Worm (Caenorhabditis elegans) whole organism, late embryonic: ENCODE results near the gene C07A12.18.

Source experiments
- K02D7.2 ChIP-seq: sonication (generic microtip); optimal IDR thresholded peaks from 2 replicates; lab custom pipeline; 2017; ENCODE audit warnings: mild to moderate bottlenecking, missing genetic modification characterization, missing compliant biosample characterization
- Y22D7AL.16 ChIP-seq: sonication (generic microtip); optimal IDR thresholded peaks from 2 replicates; lab custom pipeline; 2016; ENCODE audit warnings: missing genetic modification characterization, missing compliant biosample characterization
- ama-1 ChIP-seq: fragments of 150-350 bp; optimal IDR thresholded peaks from 2 replicates; lab custom pipeline; 2014
- ceh-18 ChIP-seq: sonication (generic microtip); optimal IDR thresholded peaks from 2 replicates; lab custom pipeline; 2016; ENCODE audit warnings: missing genetic modification characterization, missing compliant biosample characterization
- ceh-19 ChIP-seq: fragments of 200-800 bp; sonication (Bioruptor generic); optimal IDR thresholded peaks from 2 replicates; lab custom pipeline; 2018; ENCODE audit warnings: mild to moderate bottlenecking, missing genetic modification characterization, missing compliant biosample characterization
- ceh-2 ChIP-seq: sonication (generic microtip); optimal IDR thresholded peaks from 2 replicates; lab custom pipeline; 2016; ENCODE audit warnings: missing genotype, missing genetic modification characterization, missing compliant biosample characterization
- ceh-31 ChIP-seq: sonication (generic microtip); optimal IDR thresholded peaks from 2 replicates; lab custom pipeline; 2016; ENCODE audit warnings: missing genetic modification characterization, missing compliant biosample characterization
- ceh-34 ChIP-seq: sonication (generic microtip); optimal IDR thresholded peaks from 2 replicates; lab custom pipeline; 2016; ENCODE audit warnings: mild to moderate bottlenecking, missing genetic modification characterization, missing compliant biosample characterization
- ceh-45 ChIP-seq: fragments of 200-800 bp; sonication (Bioruptor generic); IDR thresholded peaks from 2 replicates; pipeline ENCODE4 v1.3.6; 2022; ENCODE audit warnings: missing genetic modification reagents, missing genetic modification characterization, missing compliant biosample characterization
- ceh-48 ChIP-seq: sonication (generic microtip); optimal IDR thresholded peaks from 2 replicates; lab custom pipeline; 2016; ENCODE audit warnings: missing genetic modification characterization, inconsistent platforms, missing compliant biosample characterization
- ceh-9 ChIP-seq: sonication (generic microtip); optimal IDR thresholded peaks from 2 replicates; lab custom pipeline; 2016; ENCODE audit warnings: mild to moderate bottlenecking, missing genetic modification characterization, inconsistent platforms, missing compliant biosample characterization
- dmd-4 ChIP-seq: sonication (generic microtip); optimal IDR thresholded peaks from 2 replicates; lab custom pipeline; 2016; ENCODE audit warnings: borderline replicate concordance, missing genetic modification characterization, missing compliant biosample characterization
- dve-1 ChIP-seq: sonication (generic microtip); optimal IDR thresholded peaks from 2 replicates; lab custom pipeline; 2017; ENCODE audit warnings: antibody characterized with exemption, mild to moderate bottlenecking, missing genetic modification characterization, missing compliant biosample characterization
- elt-2 ChIP-seq: sonication (generic microtip); optimal IDR thresholded peaks from 2 replicates; lab custom pipeline; 2016; ENCODE audit warnings: missing genetic modification reagents, missing genetic modification characterization, missing compliant biosample characterization
- elt-4 ChIP-seq: sonication (generic microtip); optimal IDR thresholded peaks from 2 replicates; lab custom pipeline; 2016; ENCODE audit warnings: missing genetic modification characterization, missing compliant biosample characterization
- fax-1 ChIP-seq: sonication (generic microtip); optimal IDR thresholded peaks from 2 replicates; lab custom pipeline; 2016; ENCODE audit warnings: missing genotype, missing genetic modification characterization, missing compliant biosample characterization
- fkh-6 ChIP-seq: sonication (generic microtip); optimal IDR thresholded peaks from 2 replicates; lab custom pipeline; 2016; ENCODE audit warnings: missing genetic modification characterization, missing compliant biosample characterization
- gmeb-2 ChIP-seq: sonication (generic microtip); optimal IDR thresholded peaks from 2 replicates; lab custom pipeline; 2016; ENCODE audit warnings: missing genetic modification characterization, inconsistent platforms, missing compliant biosample characterization
- hlh-30 ChIP-seq: sonication (generic microtip); optimal IDR thresholded peaks from 2 replicates; lab custom pipeline; 2017; ENCODE audit warnings: antibody characterized with exemption, missing genetic modification characterization, missing compliant biosample characterization; ENCODE audit not compliant: insufficient read depth
- hlh-6 ChIP-seq: sonication (generic microtip); optimal IDR thresholded peaks from 2 replicates; lab custom pipeline; 2016; ENCODE audit warnings: missing genotype, missing genetic modification characterization, missing compliant biosample characterization
- nfya-1 ChIP-seq: sonication (generic microtip); optimal IDR thresholded peaks from 2 replicates; lab custom pipeline; 2017; ENCODE audit warnings: missing genetic modification characterization, mild to moderate bottlenecking, missing compliant biosample characterization, antibody characterized with exemption, moderate library complexity
- nhr-11 ChIP-seq: fragments of 150-350 bp; optimal IDR thresholded peaks from 2 replicates; lab custom pipeline; 2014; ENCODE audit warnings: missing biosample characterization, missing genetic modification characterization
- npax-4 ChIP-seq: sonication (generic microtip); optimal IDR thresholded peaks from 2 replicates; lab custom pipeline; 2016; ENCODE audit warnings: missing genetic modification characterization, missing compliant biosample characterization
- pax-1 ChIP-seq: fragments of 150-350 bp; optimal IDR thresholded peaks from 2 replicates; lab custom pipeline; 2014; ENCODE audit warnings: missing biosample characterization, missing genetic modification characterization
- pha-4 ChIP-seq: fragments of 150-350 bp; optimal IDR thresholded peaks from 2 replicates; lab custom pipeline; 2018; ENCODE audit warnings: missing biosample characterization, missing genetic modification reagents, missing genetic modification characterization
- rnt-1 ChIP-seq: sonication (generic microtip); optimal IDR thresholded peaks from 2 replicates; lab custom pipeline; 2016; ENCODE audit warnings: missing genetic modification characterization, missing compliant biosample characterization
- syd-9 ChIP-seq: sonication (generic microtip); optimal IDR thresholded peaks from 2 replicates; lab custom pipeline; 2016; ENCODE audit warnings: mild to moderate bottlenecking, missing genetic modification characterization, moderate library complexity, missing compliant biosample characterization
- tbx-2 ChIP-seq: sonication (generic microtip); optimal IDR thresholded peaks from 2 replicates; lab custom pipeline; 2016; ENCODE audit warnings: missing genetic modification characterization, missing compliant biosample characterization
- tbx-7 ChIP-seq: sonication (generic microtip); optimal IDR thresholded peaks from 2 replicates; lab custom pipeline; 2016; ENCODE audit warnings: missing genotype, missing genetic modification characterization, missing compliant biosample characterization
- ttx-3 ChIP-seq: sonication (generic microtip); optimal IDR thresholded peaks from 2 replicates; lab custom pipeline; 2016; ENCODE audit warnings: missing genetic modification reagents, missing genetic modification characterization, missing compliant biosample characterization
- unc-55 ChIP-seq: sonication (generic microtip); optimal IDR thresholded peaks from 2 replicates; lab custom pipeline; 2017; ENCODE audit warnings: missing biosample characterization, missing genetic modification reagents, missing genetic modification characterization
- ztf-16 ChIP-seq: sonication (generic microtip); optimal IDR thresholded peaks from 2 replicates; lab custom pipeline; 2017; ENCODE audit warnings: missing genetic modification characterization, missing compliant biosample characterization

Gene C07A12.18

ce11 chrX:4548929-4549328 lies 774 bp downstream of the C07A12.18 start (continued):
- TF ChIP-seq hlh-6: no peak
- no peak for TF ChIP-seq syd-9 (tag; lab: Kevin White, UChicago)

DNA sequence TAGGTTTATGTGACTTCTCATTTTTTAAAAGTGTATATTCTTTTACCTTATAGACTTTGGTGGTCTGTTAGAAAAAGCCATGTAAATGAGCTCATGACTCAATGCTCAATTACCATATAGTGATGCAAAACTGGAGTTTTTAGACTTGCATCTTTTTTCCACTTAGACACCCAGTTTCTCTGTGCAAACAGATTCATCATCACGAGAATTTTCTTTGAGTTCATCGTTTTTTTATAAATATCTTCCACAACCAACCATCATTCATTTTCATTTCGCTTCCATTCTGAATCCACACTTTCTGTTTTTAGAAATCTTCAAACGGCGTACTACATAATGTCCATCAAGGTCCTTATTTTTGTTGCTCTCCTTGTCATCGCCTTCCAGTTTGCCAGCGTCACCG lies 5.2 kb downstream of the C07A12.18 start, which contains the start of gene C07A12.2:
Gene C07A12.2, plus strand, starts transcription at position 301 of the 400 bp plus-strand sequence.
- TF ChIP-seq pha-4 (tag; lab: Kevin White, UChicago) (no peak), nfya-1 (tag; lab: Kevin White, UChicago) (no peak), ceh-48 (tag; lab: Kevin White, UChicago) (no peak), fkh-6 (tag; lab: Kevin White, UChicago) (no peak), gmeb-2 (tag; lab: Kevin White, UChicago) (no peak), pax-1 (tag; lab: Kevin White, UChicago) (no peak), ceh-18 (tag; lab: Kevin White, UChicago) (no peak), ama-1 (no peak), K02D7.2 (tag; lab: Kevin White, UChicago) (no peak), ceh-9 (tag; lab: Kevin White, UChicago) (no peak)

DNA sequence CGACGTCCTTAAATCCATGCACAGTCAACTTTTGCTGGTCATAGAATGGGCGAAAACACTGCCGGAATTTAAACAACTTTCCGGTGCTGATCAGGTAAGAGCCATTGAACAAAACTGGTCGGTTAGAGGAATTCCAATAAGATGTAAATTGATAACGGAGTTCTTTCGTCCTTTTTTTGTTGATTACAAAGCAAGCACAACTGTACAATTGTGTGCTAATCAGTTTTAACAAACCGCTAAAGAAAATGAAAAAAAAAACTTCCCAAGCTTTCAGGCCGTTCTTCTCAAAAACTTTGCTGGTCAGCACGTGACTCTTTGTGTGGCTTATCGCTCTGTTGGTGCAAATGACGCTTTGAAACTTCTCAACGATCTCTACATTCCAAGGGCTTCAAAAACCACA lies 15.6 kb downstream of the C07A12.18 start:
- TF ChIP-seq npax-4 (no peak), unc-55 (GFP tag; lab: Kevin White, UChicago) (no peak), ttx-3 (tag; lab: Kevin White, UChicago) (no peak), ztf-16 (tag; lab: Kevin White, UChicago) (no peak), ceh-19 (no peak), dve-1 (no peak), ceh-9 (tag; lab: Kevin White, UChicago) (no peak), tbx-7 (no peak), Y22D7AL.16 (tag; lab: Kevin White, UChicago) (no peak), ceh-2 (no peak), fax-1 (tag; lab: Kevin White, UChicago) (no peak), nhr-11 (tag; lab: Kevin White, UChicago) (no peak), nfya-1 (tag; lab: Kevin White, UChicago) (no peak), pha-4 (tag; lab: Kevin White, UChicago) (no peak), rnt-1 (tag; lab: Kevin White, UChicago) (no peak), ceh-31 (tag; lab: Kevin White, UChicago) (no peak), ceh-34 (tag; lab: Kevin White, UChicago) (no peak), ceh-45 (GFP tag; lab: Robert Waterston, UW) (no peak)
- TF ChIP-seq, all 69 proteins: peak for 0

DNA sequence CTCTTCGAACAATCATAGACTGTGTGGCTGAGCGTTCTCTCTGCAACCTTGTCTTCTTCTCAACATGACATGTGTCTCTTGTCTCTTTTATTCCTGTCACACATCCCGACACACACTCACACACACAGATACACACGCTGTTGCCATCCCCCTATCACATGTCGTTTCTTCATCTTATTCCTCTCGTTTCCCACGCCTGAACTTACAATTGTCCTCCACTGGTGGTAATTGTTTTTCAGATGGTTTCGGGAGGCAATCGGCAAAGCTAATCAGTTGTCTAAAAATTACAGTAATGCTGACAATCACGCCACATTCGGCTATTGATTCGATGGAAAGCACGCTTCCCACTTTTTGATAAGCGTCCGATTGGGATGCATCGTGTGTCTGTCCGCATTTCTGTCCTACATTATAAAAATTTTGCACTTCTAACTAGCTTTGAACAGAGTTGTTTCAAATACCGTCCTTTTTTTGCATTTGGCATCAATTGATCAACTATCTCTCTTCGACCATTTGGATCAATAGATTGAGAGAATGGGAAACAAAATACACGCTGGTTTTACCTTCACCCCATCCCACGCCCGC lies 17.5 kb downstream of the C07A12.18 start, which contains the start of gene nhr-35:
Gene nhr-35, plus strand, starts transcription at position 532 of the 582 bp plus-strand sequence.
- TF ChIP-seq rnt-1 (tag; lab: Kevin White, UChicago) (peak; percentile 23), ceh-45 (GFP tag; lab: Robert Waterston, UW) (no peak), unc-55 (GFP tag; lab: Kevin White, UChicago) (peak; percentile 90), ceh-18 (tag; lab: Kevin White, UChicago) (peak; percentile 56), ceh-19 (peak; percentile 19), hlh-30 (tag; lab: Kevin White, UChicago) (peak; percentile 92), hlh-6 (peak; percentile 2), elt-4 (tag; lab: Kevin White, UChicago) (no peak), elt-2 (tag; lab: Kevin White, UChicago) (peak; percentile 33), nfya-1 (tag; lab: Kevin White, UChicago) (peak; percentile 20), Y22D7AL.16 (tag; lab: Kevin White, UChicago) (no peak), gmeb-2 (tag; lab: Kevin White, UChicago) (no peak), tbx-2 (peak; percentile 39)

DNA sequence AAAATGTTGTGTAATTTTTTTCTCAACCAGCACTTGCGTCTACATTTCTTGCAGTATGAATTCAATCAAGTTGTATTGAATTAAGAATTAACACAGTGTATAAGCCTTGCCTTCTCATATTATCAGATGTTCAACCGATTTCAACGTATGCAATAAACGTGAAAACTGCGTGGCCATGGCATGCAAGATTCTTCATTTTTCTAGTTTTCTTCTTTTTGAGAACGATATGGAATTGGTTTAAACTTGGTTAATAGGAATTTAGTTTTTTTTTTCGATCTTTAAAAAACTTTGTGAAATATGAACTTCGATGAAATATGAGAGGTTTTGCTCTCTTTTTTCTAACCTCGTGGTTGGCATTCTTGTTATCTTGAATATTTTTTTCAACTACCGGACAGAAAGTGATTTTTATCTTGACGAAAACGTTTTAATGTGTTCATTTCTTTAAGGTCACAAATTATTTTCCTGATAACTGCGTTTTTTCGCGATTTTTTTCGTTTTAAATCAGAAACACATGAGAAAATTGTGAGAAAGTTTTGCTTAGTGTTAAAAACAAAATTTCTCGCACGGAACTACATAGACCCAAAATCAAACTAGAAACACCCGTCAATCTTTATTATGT lies 19.2 kb downstream of the C07A12.18 start:
- no peak for TF ChIP-seq dmd-4 (tag; lab: Kevin White, UChicago)
